Worm (Caenorhabditis elegans) whole organism, L1 larva: ENCODE results near the gene ivns-1.

Source experiments
- jun-1 ChIP-seq: fragments of 150-350 bp; optimal IDR thresholded peaks from 2 replicates; lab custom pipeline; 2014; ENCODE audit warnings: missing biosample characterization, missing genetic modification reagents, missing genetic modification characterization
- lir-3 ChIP-seq: sonication (generic microtip); optimal IDR thresholded peaks from 2 replicates; lab custom pipeline; 2016; ENCODE audit warnings: mild to moderate bottlenecking, missing genetic modification characterization, moderate library complexity, missing compliant biosample characterization; ENCODE audit not compliant: poor library complexity
- nhr-19 ChIP-seq: fragments of 200-800 bp; sonication (Bioruptor generic); conservative IDR thresholded peaks from 2 replicates; pipeline ENCODE4 v1.3.6; 2022; ENCODE audit warnings: missing genetic modification characterization, missing compliant biosample characterization

- no peak for TF ChIP-seq jun-1 (tag; lab: Kevin White, UChicago)
- TF ChIP-seq lir-3 (tag; lab: Kevin White, UChicago) = no peak
- TF ChIP-seq nhr-19 = no peak
Measured at ce11 chrX:12633862-12634404, at the start of gene ivns-1.
